Worm (Caenorhabditis elegans) whole organism, L2 larva: ENCODE data around the gene flp-21.

ENCODE experiments used
- F13H6.1 ChIP-seq: sonication (generic microtip); optimal IDR thresholded peaks from 2 replicates; lab custom pipeline; 2016; ENCODE audit warnings: missing genetic modification characterization, missing compliant biosample characterization
- R02D3.7 ChIP-seq: fragments of 150-350 bp; optimal IDR thresholded peaks from 2 replicates; lab custom pipeline; 2014; ENCODE audit warnings: missing biosample characterization, missing genetic modification characterization
- Y55F3AM.14 ChIP-seq: fragments of 200-800 bp; sonication (Bioruptor generic); optimal IDR thresholded peaks from 2 replicates; lab custom pipeline; 2018; ENCODE audit warnings: mild to moderate bottlenecking, missing genetic modification characterization, missing compliant biosample characterization
- aly-2 ChIP-seq: fragments of 150-350 bp; optimal IDR thresholded peaks from 2 replicates; lab custom pipeline; 2014; ENCODE audit warnings: missing biosample characterization, missing genetic modification characterization
- blmp-1 ChIP-seq: sonication (generic microtip); optimal IDR thresholded peaks from 2 replicates; lab custom pipeline; 2017; ENCODE audit warnings: missing genetic modification characterization, mild to moderate bottlenecking, missing compliant biosample characterization, antibody characterized with exemption, moderate library complexity; ENCODE audit not compliant: insufficient read depth
- ceh-16 ChIP-seq: fragments of 150-350 bp; optimal IDR thresholded peaks from 2 replicates; lab custom pipeline; 2014; ENCODE audit warnings: missing biosample characterization, missing genetic modification characterization
- ceh-82 ChIP-seq: fragments of 150-350 bp; optimal IDR thresholded peaks from 2 replicates; lab custom pipeline; 2014; ENCODE audit warnings: missing biosample characterization, missing genetic modification characterization
- crh-2 ChIP-seq: sonication (generic microtip); optimal IDR thresholded peaks from 2 replicates; lab custom pipeline; 2017; ENCODE audit warnings: missing biosample characterization, missing genetic modification characterization
- egl-27 ChIP-seq: sonication (generic microtip); optimal IDR thresholded peaks from 3 replicates; lab custom pipeline; 2017; ENCODE audit warnings: missing biosample characterization, missing genetic modification reagents, missing genetic modification characterization
- elt-1 ChIP-seq: fragments of 150-350 bp; optimal IDR thresholded peaks from 2 replicates; lab custom pipeline; 2014; ENCODE audit warnings: missing biosample characterization, missing genetic modification characterization
- elt-3 ChIP-seq: sonication (generic microtip); optimal IDR thresholded peaks from 2 replicates; lab custom pipeline; 2017; ENCODE audit warnings: missing biosample characterization, missing genetic modification characterization
- fos-1 ChIP-seq: fragments of 150-350 bp; optimal IDR thresholded peaks from 2 replicates; lab custom pipeline; 2014; ENCODE audit warnings: missing biosample characterization, missing genetic modification characterization
- gmeb-1 ChIP-seq: fragments of 150-350 bp; optimal IDR thresholded peaks from 2 replicates; lab custom pipeline; 2014; ENCODE audit warnings: missing biosample characterization, missing genetic modification characterization
- lin-13 ChIP-seq: fragments of 150-350 bp; optimal IDR thresholded peaks from 2 replicates; lab custom pipeline; 2014; ENCODE audit warnings: missing biosample characterization, missing genetic modification reagents, missing genetic modification characterization
- lin-39 ChIP-seq: fragments of 150-350 bp; optimal IDR thresholded peaks from 2 replicates; lab custom pipeline; 2014; ENCODE audit warnings: missing biosample characterization, missing genetic modification reagents, missing genetic modification characterization
- mab-5 ChIP-seq: fragments of 150-350 bp; optimal IDR thresholded peaks from 2 replicates; lab custom pipeline; 2014; ENCODE audit warnings: missing biosample characterization, missing genetic modification characterization
- mbf-1 ChIP-seq: sonication (generic microtip); optimal IDR thresholded peaks from 2 replicates; lab custom pipeline; 2017; ENCODE audit warnings: missing biosample characterization, missing genetic modification characterization
- mdl-1 ChIP-seq, 2 experiments: fragments of 150-350 bp in 1 of 2; sonication (generic microtip) in 1 of 2; optimal IDR thresholded peaks; 2 replicates each; lab custom pipeline; 2017; ENCODE audit warnings: missing biosample characterization in 2 of 2, missing genetic modification characterization in 2 of 2
- nhr-11 ChIP-seq: fragments of 150-350 bp; optimal IDR thresholded peaks from 2 replicates; lab custom pipeline; 2014; ENCODE audit warnings: missing biosample characterization, missing genetic modification characterization
- nhr-12 ChIP-seq: fragments of 150-350 bp; optimal IDR thresholded peaks from 2 replicates; lab custom pipeline; 2014; ENCODE audit warnings: missing biosample characterization, missing genetic modification characterization
- nhr-129 ChIP-seq: fragments of 150-350 bp; optimal IDR thresholded peaks from 2 replicates; lab custom pipeline; 2014; ENCODE audit warnings: missing biosample characterization, missing genetic modification characterization
- nhr-21 ChIP-seq: fragments of 150-350 bp; optimal IDR thresholded peaks from 2 replicates; lab custom pipeline; 2014; ENCODE audit warnings: missing biosample characterization, missing genetic modification characterization
- nhr-23 ChIP-seq: fragments of 150-350 bp; optimal IDR thresholded peaks from 2 replicates; lab custom pipeline; 2014; ENCODE audit warnings: missing biosample characterization, missing genetic modification reagents, missing genetic modification characterization
- nhr-237 ChIP-seq: fragments of 150-350 bp; optimal IDR thresholded peaks from 2 replicates; lab custom pipeline; 2014; ENCODE audit warnings: missing biosample characterization, missing genetic modification characterization
- nhr-6 ChIP-seq: fragments of 150-350 bp; optimal IDR thresholded peaks from 2 replicates; lab custom pipeline; 2014; ENCODE audit warnings: missing biosample characterization, missing genetic modification characterization
- nhr-77 ChIP-seq: fragments of 150-350 bp; optimal IDR thresholded peaks from 2 replicates; lab custom pipeline; 2014; ENCODE audit warnings: missing biosample characterization, missing genetic modification characterization
- peb-1 ChIP-seq: fragments of 150-350 bp; optimal IDR thresholded peaks from 2 replicates; lab custom pipeline; 2014; ENCODE audit warnings: missing biosample characterization, missing genetic modification characterization
- sem-4 ChIP-seq: fragments of 150-350 bp; optimal IDR thresholded peaks from 2 replicates; lab custom pipeline; 2014; ENCODE audit warnings: missing biosample characterization, missing genetic modification reagents, missing genetic modification characterization
- skn-1 ChIP-seq: sonication (generic microtip); optimal IDR thresholded peaks from 2 replicates; lab custom pipeline; 2017; ENCODE audit warnings: missing biosample characterization, missing genetic modification characterization
- sma-3 ChIP-seq: sonication (generic microtip); optimal IDR thresholded peaks from 2 replicates; lab custom pipeline; 2016; ENCODE audit warnings: missing genetic modification reagents, missing genetic modification characterization, missing compliant biosample characterization
- sma-9 ChIP-seq, 2 experiments: fragments of 150-350 bp in 1 of 2; sonication (generic microtip) in 1 of 2; optimal IDR thresholded peaks; 2 replicates each; lab custom pipeline; 2014 to 2016; ENCODE audit warnings: missing genetic modification characterization in 2 of 2, mild to moderate bottlenecking in 1 of 2, missing biosample characterization in 1 of 2, missing compliant biosample characterization in 1 of 2, missing genetic modification reagents in 1 of 2, moderate library complexity in 1 of 2
- snpc-4 ChIP-seq: fragments of 150-350 bp; optimal IDR thresholded peaks from 2 replicates; lab custom pipeline; 2014; ENCODE audit warnings: missing biosample characterization, missing genetic modification characterization
- unc-39 ChIP-seq: fragments of 150-350 bp; optimal IDR thresholded peaks from 2 replicates; lab custom pipeline; 2014; ENCODE audit warnings: missing biosample characterization, missing genetic modification characterization
- unc-55 ChIP-seq: fragments of 150-350 bp; sonication (generic microtip); optimal IDR thresholded peaks from 3 replicates; lab custom pipeline; 2014; ENCODE audit warnings: missing biosample characterization, missing genetic modification reagents, missing genetic modification characterization
- zag-1 ChIP-seq: fragments of 150-350 bp; optimal IDR thresholded peaks from 2 replicates; lab custom pipeline; 2014; ENCODE audit warnings: missing biosample characterization, missing genetic modification characterization
- ztf-11 ChIP-seq: sonication (generic microtip); optimal IDR thresholded peaks from 2 replicates; lab custom pipeline; 2017; ENCODE audit warnings: missing biosample characterization, missing genetic modification characterization
- ztf-4 ChIP-seq: fragments of 150-350 bp; optimal IDR thresholded peaks from 2 replicates; lab custom pipeline; 2014; ENCODE audit warnings: missing biosample characterization, missing genetic modification characterization

The flp-21 gene

DNA sequence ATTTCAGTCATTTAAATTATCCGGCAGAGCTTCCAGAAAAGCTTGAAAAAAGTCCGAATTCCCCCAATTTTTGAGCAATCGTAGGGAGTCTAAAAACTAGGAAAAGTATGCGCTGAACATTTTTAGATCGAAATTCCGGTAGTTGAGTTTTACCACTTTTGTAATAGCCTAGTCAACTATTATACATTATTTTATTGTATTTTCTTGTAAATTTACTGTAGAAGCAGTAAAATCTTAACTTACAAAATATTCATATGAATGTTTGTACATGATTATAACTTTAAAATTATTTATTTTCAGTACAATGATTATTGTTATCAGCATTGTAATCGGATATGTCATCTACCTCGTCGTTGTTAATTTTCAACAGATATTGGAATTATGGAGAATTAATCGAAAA, 11.7 kb upstream of the flp-21 start, which contains the start of gene cyp-32A1:
cyp-32A1 (plus strand) TSS at position 301 of the 400 bp plus-strand sequence.
- TF ChIP-seq mbf-1 (tag; lab: Kevin White, UChicago) (no peak), R02D3.7 (tag; lab: Kevin White, UChicago) (no peak), mab-5 (tag; lab: Kevin White, UChicago) (no peak), mdl-1 (tag; optimal IDR thresholded peaks at IDR 0.05; lab: Kevin White, UChicago) (no peak)

- no peak for TF ChIP-seq snpc-4 (tag; lab: Kevin White, UChicago)
- TF ChIP-seq ztf-4 (tag; lab: Kevin White, UChicago), result no peak
- TF ChIP-seq nhr-11, result no peak
- no peak for TF ChIP-seq unc-55 (GFP tag; lab: Kevin White, UChicago)
- no peak for TF ChIP-seq nhr-23 (tag; lab: Kevin White, UChicago)
- TF ChIP-seq F13H6.1 (tag; lab: Kevin White, UChicago), result no peak
- TF ChIP-seq egl-27 (tag; lab: Kevin White, UChicago), result no peak
- TF ChIP-seq crh-2, result no peak
- TF ChIP-seq gmeb-1, result no peak
- no peak for TF ChIP-seq mdl-1 (tag; optimal IDR thresholded peaks at IDR 0.05; lab: Kevin White, UChicago)
- TF ChIP-seq lin-13, result no peak
- no peak for TF ChIP-seq aly-2 (tag; lab: Kevin White, UChicago)
- no peak for TF ChIP-seq mab-5 (tag; lab: Kevin White, UChicago)
- no peak for TF ChIP-seq nhr-77
- no peak for TF ChIP-seq mbf-1 (tag; lab: Kevin White, UChicago)
- no peak for TF ChIP-seq ztf-11 (tag; lab: Kevin White, UChicago)
- TF ChIP-seq nhr-237 (tag; lab: Kevin White, UChicago), result no peak
Observed at ce11 chrV:7785117-7785516, 8.1 kb upstream of the flp-21 start, which contains the start of gene C26F1.1. Gene C26F1.1 (plus strand): TSS chrV:7785417.

- TF ChIP-seq aly-2 (tag; lab: Kevin White, UChicago), result no peak
- TF ChIP-seq ztf-11 (tag; lab: Kevin White, UChicago), result no peak
- TF ChIP-seq lin-39, result no peak
- no peak for TF ChIP-seq nhr-6 (tag; lab: Kevin White, UChicago)
- no peak for TF ChIP-seq sma-3
- TF ChIP-seq nhr-12 (tag; lab: Kevin White, UChicago), result no peak
- TF ChIP-seq lin-13, result no peak
- no peak for TF ChIP-seq zag-1 (tag; lab: Kevin White, UChicago)
- TF ChIP-seq mdl-1 (tag; optimal IDR thresholded peaks at IDR 0.05; lab: Kevin White, UChicago), result no peak
Observed at ce11 chrV:7785885-7786284, 7.3 kb upstream of the flp-21 start.

DNA sequence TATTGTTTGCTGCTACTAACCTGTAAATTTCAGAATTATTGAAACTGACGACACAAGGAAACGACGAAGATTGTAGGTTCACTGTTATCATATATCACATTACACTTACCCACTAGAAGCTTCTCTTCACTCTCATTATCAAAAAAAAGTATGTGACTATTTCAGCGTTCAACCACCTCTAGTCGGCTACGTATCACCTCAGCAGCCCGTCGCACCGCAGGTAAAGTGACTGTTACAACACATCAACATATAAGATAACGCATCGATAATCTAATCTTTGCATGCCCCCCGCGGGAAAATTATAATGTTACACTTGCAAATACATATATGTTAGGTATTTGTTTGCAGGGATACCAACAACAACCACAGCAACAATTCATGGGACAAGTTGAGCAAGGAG, 6.5 kb upstream of the flp-21 start:
- TF ChIP-seq crh-2 (no peak), mab-5 (tag; lab: Kevin White, UChicago) (no peak), ceh-82 (tag; lab: Kevin White, UChicago) (no peak), F13H6.1 (tag; lab: Kevin White, UChicago) (no peak), skn-1 (tag; lab: Kevin White, UChicago) (no peak), blmp-1 (tag; lab: Kevin White, UChicago) (no peak), peb-1 (tag; lab: Kevin White, UChicago) (no peak), sma-9 (GFP tag; optimal IDR thresholded peaks at IDR 0.05; lab: Kevin White, UChicago) (peak; percentile 4), sma-9 (tag; optimal IDR thresholded peaks at IDR 0.05; lab: Kevin White, UChicago) (no peak), nhr-21 (tag; lab: Kevin White, UChicago) (no peak), unc-39 (tag; lab: Kevin White, UChicago) (no peak), fos-1 (tag; lab: Kevin White, UChicago) (peak; percentile 82)

DNA sequence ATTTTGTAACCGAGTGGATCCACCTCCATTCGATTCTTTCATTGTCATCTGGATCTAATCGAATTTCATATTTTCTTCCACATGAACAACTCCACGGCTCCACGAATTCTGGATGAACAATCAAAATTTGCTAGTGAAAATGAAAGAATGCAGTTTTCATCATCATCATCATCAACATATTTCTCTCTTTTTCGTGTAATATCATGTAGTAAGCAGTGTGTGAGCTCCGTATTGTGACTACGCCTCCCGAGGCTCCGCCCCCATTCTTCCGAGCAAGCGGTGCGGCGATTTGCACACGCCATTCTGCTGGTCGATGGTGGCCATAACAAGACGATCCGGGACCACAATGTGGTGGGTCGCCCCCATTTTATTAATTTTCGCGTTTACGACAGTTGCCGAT, 4.9 kb downstream of the flp-21 start, which contains the start of gene ZK742.7:
ZK742.7 (plus strand) TSS at position 301 of the 400 bp plus-strand sequence.
- TF ChIP-seq ceh-16 (tag; lab: Kevin White, UChicago) (no peak), R02D3.7 (tag; lab: Kevin White, UChicago) (no peak), sem-4 (tag; lab: Kevin White, UChicago) (no peak), aly-2 (tag; lab: Kevin White, UChicago) (no peak), fos-1 (tag; lab: Kevin White, UChicago) (no peak), snpc-4 (tag; lab: Kevin White, UChicago) (no peak), Y55F3AM.14 (GFP tag; lab: Kevin White, UChicago) (no peak), skn-1 (tag; lab: Kevin White, UChicago) (no peak), gmeb-1 (no peak), egl-27 (tag; lab: Kevin White, UChicago) (no peak), blmp-1 (tag; lab: Kevin White, UChicago) (no peak), ztf-4 (tag; lab: Kevin White, UChicago) (no peak), unc-39 (tag; lab: Kevin White, UChicago) (no peak), mbf-1 (tag; lab: Kevin White, UChicago) (no peak), mdl-1 (tag; optimal IDR thresholded peaks at IDR 0.05; lab: Kevin White, UChicago) (no peak), peb-1 (tag; lab: Kevin White, UChicago) (no peak), elt-1 (tag; lab: Kevin White, UChicago) (no peak), nhr-11 (no peak), elt-3 (tag; lab: Kevin White, UChicago) (no peak), nhr-129 (no peak)
